Worm (Caenorhabditis elegans): ENCODE results near the gene rabr-4.

DNA sequence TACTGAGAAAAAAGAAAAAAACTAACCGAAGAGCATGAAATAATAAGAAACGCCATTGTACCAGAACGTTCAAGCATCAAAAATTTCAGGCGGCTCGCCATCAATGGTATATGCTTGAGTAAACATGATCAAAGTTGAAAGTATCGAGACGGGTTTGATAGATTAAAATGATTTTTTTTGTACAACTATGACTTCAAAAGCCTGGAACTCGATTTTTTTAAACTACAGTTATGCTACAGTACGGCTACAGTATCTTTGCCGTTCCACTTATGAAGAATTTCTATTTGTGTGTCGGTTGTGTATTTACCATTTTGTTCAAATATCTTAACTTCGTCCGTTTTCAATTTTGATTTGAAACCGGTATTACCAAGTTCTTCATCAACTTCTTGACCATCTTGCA, 39.6 kb upstream of the rabr-4 start, which contains the start of gene str-97:
- no peak for TF ChIP-seq snpc-4 (tag; optimal IDR thresholded peaks at IDR 0.05)
- no peak for TF ChIP-seq lin-13 (tag; optimal IDR thresholded peaks at IDR 0.05)
- no peak for TF ChIP-seq unc-39 (tag; optimal IDR thresholded peaks at IDR 0.05)
- TF ChIP-seq mls-2 (tag; optimal IDR thresholded peaks at IDR 0.05): no peak
- TF ChIP-seq M03D4.4 (tag; optimal IDR thresholded peaks at IDR 0.05): no peak
- TF ChIP-seq unc-62 (GFP tag; optimal IDR thresholded peaks at IDR 0.05): no peak

All from whole organism, mixed stage, embryonic.